Fruit fly (Drosophila melanogaster) whole organism, pupa: ENCODE measurements around the gene CG14645.

ENCODE experiments used
- CG10348 ChIP-seq: fragments of 200-800 bp; sonication (Bioruptor generic); IDR thresholded peaks from 2 replicates; pipeline ENCODE4 v1.3.6; 2022; ENCODE audit warnings: missing biosample characterization, missing genetic modification characterization
- CG12605 ChIP-seq: fragments of 200-800 bp; sonication (Bioruptor generic); IDR thresholded peaks from 2 replicates; pipeline ENCODE4 v1.3.6; 2022; ENCODE audit warnings: missing biosample characterization, missing genetic modification characterization
- CG14655 ChIP-seq: fragments of 200-800 bp; sonication (Bioruptor generic); optimal IDR thresholded peaks from 3 replicates; lab custom pipeline; 2017; ENCODE audit warnings: mild to moderate bottlenecking, missing biosample characterization, missing genetic modification reagents, missing genetic modification characterization
- CG15710 ChIP-seq: fragments of 200-800 bp; sonication (Bioruptor generic); optimal IDR thresholded peaks from 2 replicates; lab custom pipeline; 2018; ENCODE audit warnings: missing biosample characterization, mild to moderate bottlenecking, missing genetic modification characterization, moderate library complexity
- CG32121 ChIP-seq: fragments of 200-800 bp; sonication (Bioruptor generic); IDR thresholded peaks from 2 replicates; pipeline ENCODE4 v1.3.6; 2022; ENCODE audit warnings: missing biosample characterization, missing genetic modification characterization
- CG4496 ChIP-seq: fragments of 200-800 bp; sonication (Bioruptor generic); IDR thresholded peaks from 3 replicates; pipeline ENCODE4 v1.3.6; 2022; ENCODE audit warnings: missing biosample characterization, missing genetic modification characterization
- CG9948 ChIP-seq: fragments of 200-800 bp; sonication (Bioruptor generic); optimal IDR thresholded peaks from 2 replicates; lab custom pipeline; 2018; ENCODE audit warnings: missing biosample characterization, mild to moderate bottlenecking, missing genetic modification characterization, moderate library complexity
- D1 ChIP-seq: fragments of 200-800 bp; sonication (Bioruptor generic); optimal IDR thresholded peaks from 2 replicates; lab custom pipeline; 2018; ENCODE audit warnings: missing biosample characterization, mild to moderate bottlenecking, missing genetic modification characterization, moderate library complexity
- EcR ChIP-seq: fragments of 200-800 bp; sonication (Bioruptor generic); optimal IDR thresholded peaks from 3 replicates; lab custom pipeline; 2019; ENCODE audit warnings: missing biosample characterization, missing genetic modification characterization, mild to moderate bottlenecking, moderate library complexity, missing genetic modification reagents

DNA sequence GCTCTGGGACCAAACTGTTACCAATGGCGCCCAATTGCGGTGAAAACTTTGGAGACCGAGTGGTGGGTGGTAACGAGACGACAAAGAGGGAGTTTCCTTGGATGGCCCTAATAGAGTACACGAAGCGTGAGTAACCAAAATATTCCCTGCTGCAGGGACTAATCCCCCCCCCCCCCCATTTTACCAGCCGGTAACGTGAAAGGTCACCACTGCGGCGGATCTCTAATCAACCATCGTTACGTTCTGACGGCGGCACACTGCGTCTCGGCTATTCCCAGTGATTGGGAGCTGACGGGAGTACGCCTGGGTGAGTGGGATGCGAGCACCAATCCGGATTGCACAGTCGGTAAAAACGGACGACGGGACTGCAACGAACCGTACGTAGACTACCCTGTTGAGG, 26.2 kb upstream of the CG14645 start:
- TF ChIP-seq CG32121 (GFP tag; lab: Robert Waterston, UW) (no peak), D1 (tag; lab: Kevin White, UChicago) (no peak), CG14655 (GFP tag; lab: Kevin White, UChicago) (no peak), EcR (GFP tag; lab: Kevin White, UChicago) (no peak), CG4496 (GFP tag; lab: Robert Waterston, UW) (no peak), CG10348 (no peak), CG9948 (tag; lab: Kevin White, UChicago) (no peak), CG15710 (tag; lab: Kevin White, UChicago) (no peak), CG12605 (GFP tag; lab: Robert Waterston, UW) (no peak)
